Worm (Caenorhabditis elegans) whole organism, L1 larva: ENCODE measurements around the gene fbxa-133.

Experiments
- elt-2 ChIP-seq: sonication (generic microtip); optimal IDR thresholded peaks from 2 replicates; lab custom pipeline; 2016; ENCODE audit warnings: missing genetic modification characterization, mild to moderate bottlenecking, inconsistent platforms, missing compliant biosample characterization, missing genetic modification reagents
- lir-3 ChIP-seq: sonication (generic microtip); optimal IDR thresholded peaks from 2 replicates; lab custom pipeline; 2016; ENCODE audit warnings: mild to moderate bottlenecking, missing genetic modification characterization, moderate library complexity, missing compliant biosample characterization; ENCODE audit not compliant: poor library complexity
- nhr-237 ChIP-seq: fragments of 150-350 bp; optimal IDR thresholded peaks from 2 replicates; lab custom pipeline; 2014; ENCODE audit warnings: missing biosample characterization, missing genetic modification characterization
- nhr-76 ChIP-seq: sonication (generic microtip); optimal IDR thresholded peaks from 2 replicates; lab custom pipeline; 2017; ENCODE audit warnings: missing biosample characterization, missing genetic modification characterization
- skn-1 ChIP-seq: fragments of 150-350 bp; optimal IDR thresholded peaks from 2 replicates; lab custom pipeline; 2014; ENCODE audit warnings: missing biosample characterization, missing genetic modification characterization
- snpc-4 ChIP-seq: fragments of 150-350 bp; optimal IDR thresholded peaks from 2 replicates; lab custom pipeline; 2014; ENCODE audit warnings: missing biosample characterization, missing genetic modification characterization
- tbx-2 ChIP-seq: sonication (generic microtip); optimal IDR thresholded peaks from 2 replicates; lab custom pipeline; 2016; ENCODE audit warnings: missing genetic modification characterization, missing compliant biosample characterization
- zag-1 ChIP-seq: fragments of 150-350 bp; optimal IDR thresholded peaks from 2 replicates; lab custom pipeline; 2014; ENCODE audit warnings: missing biosample characterization, missing genetic modification characterization
- zip-4 ChIP-seq: fragments of 200-800 bp; sonication (Bioruptor generic); optimal IDR thresholded peaks from 2 replicates; lab custom pipeline; 2018; ENCODE audit warnings: mild to moderate bottlenecking, missing genetic modification characterization, moderate library complexity, missing compliant biosample characterization
- ztf-11 ChIP-seq, 2 experiments: sonication (generic microtip); optimal IDR thresholded peaks; 2 replicates each; lab custom pipeline; 2016 to 2017; ENCODE audit warnings: missing genetic modification characterization in 2 of 2, missing biosample characterization in 1 of 2, missing compliant biosample characterization in 1 of 2
- ztf-4 ChIP-seq: fragments of 150-350 bp; optimal IDR thresholded peaks from 2 replicates; lab custom pipeline; 2014; ENCODE audit warnings: missing biosample characterization, missing genetic modification characterization

- no peak for TF ChIP-seq zip-4
- no peak for TF ChIP-seq lir-3
- no peak for TF ChIP-seq ztf-4
- TF ChIP-seq nhr-76: no peak
- no peak for TF ChIP-seq nhr-237 (tag; lab: Kevin White, UChicago)
- no peak for TF ChIP-seq skn-1 (tag; lab: Kevin White, UChicago)
- TF ChIP-seq ztf-11 (tag; optimal IDR thresholded peaks at IDR 0.05; lab: Kevin White, UChicago): no peak
- TF ChIP-seq elt-2 (tag; lab: Kevin White, UChicago): no peak
- TF ChIP-seq tbx-2 (tag; lab: Kevin White, UChicago): no peak
- no peak for TF ChIP-seq snpc-4 (tag; lab: Kevin White, UChicago)
- TF ChIP-seq zag-1 (tag; lab: Kevin White, UChicago): no peak
These were observed 25.6 kb upstream of the fbxa-133 start, which contains the start of gene fbxa-172 for ce11 chrV:17558946-17559345.
